Fruit fly (Drosophila melanogaster) whole organism, embryonic: ENCODE measurements around the gene CG9628.

Experiments
- CG10654 ChIP-seq: fragments of 200-800 bp; sonication (Bioruptor generic); optimal IDR thresholded peaks from 2 replicates; lab custom pipeline; 2016; ENCODE audit warnings: missing biosample characterization, missing genetic modification characterization
- CG11085 ChIP-seq: fragments of 200-800 bp; sonication (Bioruptor generic); IDR thresholded peaks from 2 replicates; pipeline ENCODE4 v1.3.6; 2022; ENCODE audit warnings: missing biosample characterization, missing genetic modification characterization
- CG11456 ChIP-seq: fragments of 200-800 bp; sonication (Bioruptor generic); IDR thresholded peaks from 3 replicates; pipeline ENCODE4 v1.3.6; 2022; ENCODE audit warnings: missing biosample characterization, missing genetic modification characterization
- CG1233 ChIP-seq: fragments of 200-800 bp; sonication (Bioruptor generic); optimal IDR thresholded peaks from 4 replicates; lab custom pipeline; 2018; ENCODE audit warnings: missing biosample characterization, mild to moderate bottlenecking, missing genetic modification characterization
- CG12769 ChIP-seq: fragments of 200-800 bp; sonication (Bioruptor generic); optimal IDR thresholded peaks from 2 replicates; lab custom pipeline; 2019; ENCODE audit warnings: missing biosample characterization, mild to moderate bottlenecking, missing genetic modification characterization, moderate library complexity
- CG13775 ChIP-seq: fragments of 200-800 bp; sonication (Bioruptor generic); optimal IDR thresholded peaks from 3 replicates; lab custom pipeline; 2017; ENCODE audit warnings: missing biosample characterization, mild to moderate bottlenecking, missing genetic modification characterization
- CG14710 ChIP-seq: fragments of 200-800 bp; sonication (Bioruptor generic); optimal IDR thresholded peaks from 3 replicates; lab custom pipeline; 2019; ENCODE audit warnings: missing biosample characterization, mild to moderate bottlenecking, missing genetic modification characterization, moderate library complexity
- CG18764 ChIP-seq: fragments of 200-800 bp; sonication (Bioruptor generic); optimal IDR thresholded peaks from 3 replicates; lab custom pipeline; 2016; ENCODE audit warnings: missing biosample characterization, missing genetic modification characterization
- CG2120 ChIP-seq: fragments of 200-800 bp; sonication (Bioruptor generic); optimal IDR thresholded peaks from 3 replicates; lab custom pipeline; 2016; ENCODE audit warnings: missing biosample characterization, missing genetic modification characterization
- CG2875 ChIP-seq: fragments of 200-800 bp; sonication (Bioruptor generic); optimal IDR thresholded peaks from 2 replicates; lab custom pipeline; 2017; ENCODE audit warnings: missing biosample characterization, mild to moderate bottlenecking, missing genetic modification characterization, missing genetic modification reagents
- CG32532 ChIP-seq: fragments of 200-800 bp; sonication (Bioruptor generic); IDR thresholded peaks from 2 replicates; pipeline ENCODE4 v1.3.6; 2022; ENCODE audit warnings: missing biosample characterization, missing genetic modification characterization
- CG34224 ChIP-seq: fragments of 200-800 bp; sonication (Bioruptor generic); IDR thresholded peaks from 3 replicates; pipeline ENCODE4 v1.3.6; 2022; ENCODE audit warnings: missing biosample characterization, missing genetic modification characterization; ENCODE audit not compliant: partially characterized antibody
- CG4820 ChIP-seq: fragments of 200-800 bp; sonication (Bioruptor generic); optimal IDR thresholded peaks from 3 replicates; lab custom pipeline; 2016; ENCODE audit warnings: missing biosample characterization, missing genetic modification characterization
- CG6813 ChIP-seq: fragments of 200-800 bp; sonication (Bioruptor generic); optimal IDR thresholded peaks from 2 replicates; lab custom pipeline; 2017; ENCODE audit warnings: missing biosample characterization, missing genetic modification characterization, mild to moderate bottlenecking, moderate library complexity, missing genetic modification reagents
- CG7556 ChIP-seq: fragments of 200-800 bp; sonication (Bioruptor generic); optimal IDR thresholded peaks from 2 replicates; lab custom pipeline; 2017; ENCODE audit warnings: missing biosample characterization, mild to moderate bottlenecking, missing genetic modification characterization
- CG9797 ChIP-seq: fragments of 200-800 bp; sonication (Bioruptor generic); optimal IDR thresholded peaks from 3 replicates; lab custom pipeline; 2018; ENCODE audit warnings: missing biosample characterization, mild to moderate bottlenecking, missing genetic modification characterization
- CG9817 ChIP-seq: fragments of 200-800 bp; sonication (Bioruptor generic); optimal IDR thresholded peaks from 2 replicates; lab custom pipeline; 2018; ENCODE audit warnings: missing biosample characterization, mild to moderate bottlenecking, missing genetic modification characterization, moderate library complexity
- CHES-1-like ChIP-seq: fragments of 200-800 bp; sonication (Bioruptor generic); optimal IDR thresholded peaks from 2 replicates; lab custom pipeline; 2016; ENCODE audit warnings: missing biosample characterization, missing genetic modification characterization
- Chrac-16 ChIP-seq: fragments of 200-800 bp; sonication (Bioruptor generic); optimal IDR thresholded peaks from 3 replicates; lab custom pipeline; 2016; ENCODE audit warnings: missing biosample characterization, missing genetic modification characterization
- D ChIP-seq, 2 experiments: fragments of 200-800 bp in 1 of 2; fragments of >200 bp in 1 of 2; sonication (Bioruptor generic) in 1 of 2; optimal IDR thresholded peaks; 2 replicates in 1 of 2; 3 replicates in 1 of 2; lab custom pipeline; 2017; ENCODE audit warnings: mild to moderate bottlenecking in 1 of 2, missing biosample characterization in 1 of 2, missing genetic modification characterization in 1 of 2, missing genetic modification reagents in 1 of 2
- D19B ChIP-seq: fragments of 200-800 bp; sonication (Bioruptor generic); optimal IDR thresholded peaks from 2 replicates; lab custom pipeline; 2017; ENCODE audit warnings: missing biosample characterization, mild to moderate bottlenecking, missing genetic modification characterization
- Fer1 ChIP-seq: fragments of 200-800 bp; sonication (Bioruptor generic); optimal IDR thresholded peaks from 2 replicates; lab custom pipeline; 2017; ENCODE audit warnings: missing biosample characterization, mild to moderate bottlenecking, missing genetic modification characterization
- Fer2 ChIP-seq: fragments of 200-800 bp; sonication (Bioruptor generic); optimal IDR thresholded peaks from 2 replicates; lab custom pipeline; 2018; ENCODE audit warnings: missing biosample characterization, mild to moderate bottlenecking, missing genetic modification characterization, moderate library complexity
- H2.0 ChIP-seq: fragments of 200-800 bp; sonication (Bioruptor generic); IDR thresholded peaks from 2 replicates; pipeline ENCODE4 v1.3.6; 2022; ENCODE audit warnings: missing biosample characterization, missing genetic modification characterization
- HLHmδ ChIP-seq: fragments of 200-800 bp; sonication (Bioruptor generic); optimal IDR thresholded peaks from 2 replicates; lab custom pipeline; 2018; ENCODE audit warnings: missing biosample characterization, mild to moderate bottlenecking, missing genetic modification characterization, moderate library complexity
- Med ChIP-seq: fragments of 200-800 bp; sonication (Bioruptor generic); peaks from one replicate; lab custom pipeline; 2016; ENCODE audit warnings: missing biosample characterization, missing genetic modification characterization, mild to moderate bottlenecking, inconsistent platforms, moderate library complexity
- NfI ChIP-seq: fragments of 200-800 bp; sonication (Bioruptor generic); optimal IDR thresholded peaks from 3 replicates; lab custom pipeline; 2018; ENCODE audit warnings: missing biosample characterization, mild to moderate bottlenecking, missing genetic modification characterization, moderate library complexity
- PHDP ChIP-seq: fragments of 200-800 bp; sonication (Bioruptor generic); optimal IDR thresholded peaks from 3 replicates; lab custom pipeline; 2018; ENCODE audit warnings: missing biosample characterization, mild to moderate bottlenecking, missing genetic modification characterization, moderate library complexity
- Poxn ChIP-seq: fragments of 200-800 bp; sonication (Bioruptor generic); IDR thresholded peaks from 2 replicates; pipeline ENCODE4 v1.3.6; 2022; ENCODE audit warnings: missing biosample characterization, missing genetic modification characterization
- Spps ChIP-seq: fragments of 200-800 bp; sonication (Bioruptor generic); optimal IDR thresholded peaks from 2 replicates; lab custom pipeline; 2018; ENCODE audit warnings: missing biosample characterization, mild to moderate bottlenecking, missing genetic modification characterization
- Usf ChIP-seq: fragments of 200-800 bp; sonication (Bioruptor generic); optimal IDR thresholded peaks from 2 replicates; lab custom pipeline; 2017; ENCODE audit warnings: missing genotype, missing biosample characterization, missing genetic modification characterization
- Vsx1 ChIP-seq: fragments of 200-800 bp; sonication (Bioruptor generic); optimal IDR thresholded peaks from 2 replicates; lab custom pipeline; 2017; ENCODE audit warnings: missing biosample characterization, mild to moderate bottlenecking, missing genetic modification characterization, missing genetic modification reagents
- YL-1 ChIP-seq: fragments of 200-800 bp; sonication (Bioruptor generic); optimal IDR thresholded peaks from 3 replicates; lab custom pipeline; 2017; ENCODE audit warnings: missing biosample characterization, mild to moderate bottlenecking, missing genetic modification characterization
- abd-A ChIP-seq: fragments of 200-800 bp; sonication (Bioruptor generic); optimal IDR thresholded peaks from 3 replicates; lab custom pipeline; 2019; ENCODE audit warnings: missing biosample characterization, mild to moderate bottlenecking, missing genetic modification characterization, moderate library complexity
- bsh ChIP-seq, 2 experiments: fragments of 200-800 bp; sonication (Bioruptor generic); optimal IDR thresholded peaks; 2 replicates each; lab custom pipeline; 2017 to 2018; ENCODE audit warnings: mild to moderate bottlenecking in 2 of 2, missing biosample characterization in 2 of 2, missing genetic modification characterization in 2 of 2, moderate library complexity in 1 of 2
- grau ChIP-seq: fragments of 200-800 bp; optimal IDR thresholded peaks from 3 replicates; lab custom pipeline; 2019; ENCODE audit warnings: missing biosample characterization, mild to moderate bottlenecking, missing genetic modification characterization, moderate library complexity
- jigr1 ChIP-seq: fragments of 200-800 bp; sonication (Bioruptor generic); IDR thresholded peaks from 3 replicates; pipeline ENCODE4 v1.3.6; 2022; ENCODE audit warnings: missing biosample characterization, missing genetic modification characterization
- jing ChIP-seq: fragments of 200-800 bp; sonication (Bioruptor generic); optimal IDR thresholded peaks from 2 replicates; lab custom pipeline; 2018; ENCODE audit warnings: missing biosample characterization, mild to moderate bottlenecking, missing genetic modification characterization
- kay ChIP-seq: fragments of 200-800 bp; sonication (Bioruptor generic); optimal IDR thresholded peaks from 2 replicates; lab custom pipeline; 2016; ENCODE audit warnings: missing biosample characterization, missing genetic modification characterization
- lmd ChIP-seq: fragments of 200-800 bp; sonication (Bioruptor generic); IDR thresholded peaks from 2 replicates; pipeline ENCODE4 v1.3.6; 2022; ENCODE audit warnings: missing biosample characterization, missing genetic modification characterization
- nom ChIP-seq: fragments of 200-800 bp; sonication (Bioruptor generic); optimal IDR thresholded peaks from 2 replicates; lab custom pipeline; 2017; ENCODE audit warnings: missing biosample characterization, missing genetic modification characterization, mild to moderate bottlenecking, moderate library complexity, missing genetic modification reagents
- odd ChIP-seq: fragments of 200-800 bp; sonication (Bioruptor generic); optimal IDR thresholded peaks from 2 replicates; lab custom pipeline; 2017; ENCODE audit warnings: missing biosample characterization, mild to moderate bottlenecking, missing genetic modification characterization
- pzg ChIP-seq: fragments of 200-800 bp; sonication (Bioruptor generic); optimal IDR thresholded peaks from 3 replicates; lab custom pipeline; 2018; ENCODE audit warnings: missing biosample characterization, mild to moderate bottlenecking, missing genetic modification characterization, moderate library complexity
- salm ChIP-seq: fragments of 200-800 bp; sonication (Bioruptor generic); optimal IDR thresholded peaks from 2 replicates; lab custom pipeline; 2018; ENCODE audit warnings: missing biosample characterization, mild to moderate bottlenecking, missing genetic modification characterization
- sima ChIP-seq: fragments of 200-800 bp; sonication (Bioruptor generic); optimal IDR thresholded peaks from 2 replicates; lab custom pipeline; 2016; ENCODE audit warnings: missing biosample characterization, missing genetic modification characterization
- tap ChIP-seq: fragments of 200-800 bp; optimal IDR thresholded peaks from 3 replicates; lab custom pipeline; 2019; ENCODE audit warnings: missing biosample characterization, mild to moderate bottlenecking, missing genetic modification characterization, moderate library complexity
- vnd ChIP-seq: fragments of 200-800 bp; sonication (Bioruptor generic); IDR thresholded peaks from 3 replicates; pipeline ENCODE4 v1.3.6; 2022; ENCODE audit warnings: missing biosample characterization, missing genetic modification characterization; ENCODE audit not compliant: partially characterized antibody
- z ChIP-seq: fragments of 200-800 bp; sonication (Bioruptor generic); IDR thresholded peaks from 3 replicates; pipeline ENCODE4 v1.3.6; 2022; ENCODE audit warnings: missing biosample characterization, missing genetic modification characterization

The CG9628 gene

dm6 chr3L:14613792-14614677, 8.6 kb upstream of the CG9628 start, which contains the start of gene shd (continued):
- TF ChIP-seq CG7556 (peak; percentile 76), CG32532 (GFP tag; lab: Robert Waterston, UW) (no peak), Poxn (GFP tag; lab: Robert Waterston, UW) (no peak), bsh (GFP tag; optimal IDR thresholded peaks at IDR 0.05; lab: Kevin White, UChicago) (peak; percentile 18 to 50), CHES-1-like (GFP tag; lab: Kevin White, UChicago) (no peak), CG12769 (tag; lab: Kevin White, UChicago) (peak; percentile 18), nom (peak; percentile 8), CG34224 (no peak), sima (GFP tag; lab: Kevin White, UChicago) (no peak), Fer2 (tag; lab: Kevin White, UChicago) (no peak), CG11456 (GFP tag; lab: Robert Waterston, UW) (no peak), kay (no peak), Vsx1 (GFP tag; lab: Kevin White, UChicago) (peak; percentile 9), jing (no peak), grau (tag; lab: Kevin White, UChicago) (peak; percentile 92), CG2875 (no peak), CG2120 (GFP tag; lab: Kevin White, UChicago) (peak; percentile 40), Fer1 (no peak), PHDP (tag; lab: Kevin White, UChicago) (peak; percentile 28), Spps (tag; lab: Kevin White, UChicago) (no peak), D19B (peak; percentile 17), vnd (GFP tag; lab: Robert Waterston, UW) (no peak), Med (GFP tag; lab: Kevin White, UChicago) (peak; percentile 80), H2.0 (GFP tag; lab: Robert Waterston, UW) (no peak), CG13775 (peak; percentile 53), CG18764 (GFP tag; lab: Kevin White, UChicago) (no peak), CG9817 (peak; percentile 12), CG14710 (tag; lab: Kevin White, UChicago) (peak; percentile 46), CG1233 (GFP tag; lab: Kevin White, UChicago) (peak; percentile 16), abd-A (tag; lab: Kevin White, UChicago) (peak; percentile 65), lmd (GFP tag; lab: Robert Waterston, UW) (0 out of 2 replicates have a peak, but pooled peaks have one; percentile 9), HLHmδ (GFP tag; lab: Kevin White, UChicago) (peak; percentile 6), CG6813 (GFP tag; lab: Kevin White, UChicago) (no peak), tap (no peak), D (optimal IDR thresholded peaks at IDR 0.05; lab: Kevin White, UChicago) (no peak), D (GFP tag; optimal IDR thresholded peaks at IDR 0.05; lab: Kevin White, UChicago) (peak; percentile 16), NfI (GFP tag; lab: Kevin White, UChicago) (peak; percentile 11), YL-1 (GFP tag; lab: Kevin White, UChicago) (no peak), pzg (no peak), odd (GFP tag; lab: Kevin White, UChicago) (peak; percentile 26), CG4820 (GFP tag; lab: Kevin White, UChicago) (peak; percentile 45), Usf (GFP tag; lab: Kevin White, UChicago) (peak; percentile 62), CG9797 (GFP tag; lab: Kevin White, UChicago) (no peak), salm (tag; lab: Kevin White, UChicago) (no peak), Chrac-16 (no peak), jigr1 (GFP tag; lab: Robert Waterston, UW) (no peak), CG11085 (GFP tag; lab: Robert Waterston, UW) (no peak), CG10654 (no peak), z (no peak)
